Worm (Caenorhabditis elegans) whole organism, young adult: Measurements from ENCODE around the gene F57A10.2.
"Not testable (repeated sequence)": the region's sequence is repeated elsewhere in the genome, so short reads cannot be mapped to it uniquely, and the experiment has no call there.

Experiments used
- B0261.1 ChIP-seq: sonication (generic microtip); optimal IDR thresholded peaks from 2 replicates; lab custom pipeline; 2016; ENCODE audit warnings: mild to moderate bottlenecking, missing genetic modification characterization, moderate library complexity, missing compliant biosample characterization
- F33H1.4 ChIP-seq: fragments of 200-800 bp; sonication (Bioruptor generic); IDR thresholded peaks from 2 replicates; pipeline ENCODE4 v1.3.6; 2022; ENCODE audit warnings: missing genetic modification reagents, missing genetic modification characterization, missing compliant biosample characterization
- ama-1 ChIP-seq, 3 experiments: fragments of 150-350 bp in 1 of 3; sonication (generic microtip) in 2 of 3; optimal IDR thresholded peaks; 2 replicates each; lab custom pipeline; 2014 to 2018; ENCODE audit warnings: missing biosample characterization in 2 of 3, missing genetic modification characterization in 2 of 3, missing genetic modification reagents in 2 of 3
- efl-1 ChIP-seq: fragments of 150-350 bp; optimal IDR thresholded peaks from 2 replicates; lab custom pipeline; 2014; ENCODE audit warnings: missing biosample characterization, missing genetic modification reagents, missing genetic modification characterization
- hmg-20 ChIP-seq: fragments of 200-800 bp; sonication (Bioruptor generic); IDR thresholded peaks from 2 replicates; pipeline ENCODE4 v1.3.6; 2022; ENCODE audit warnings: missing genetic modification reagents, missing genetic modification characterization, missing compliant biosample characterization
- lin-35 ChIP-seq, 3 experiments: fragments of 150-350 bp in 2 of 3; sonication (generic microtip) in 1 of 3; optimal IDR thresholded peaks; 2 replicates each; lab custom pipeline; 2014 to 2018; ENCODE audit warnings: missing biosample characterization in 3 of 3, missing genetic modification characterization in 3 of 3, missing genetic modification reagents in 3 of 3
- nfyb-1 ChIP-seq: fragments of 200-800 bp; sonication (Bioruptor generic); IDR thresholded peaks from 2 replicates; pipeline ENCODE4 v1.3.6; 2022; ENCODE audit warnings: missing genetic modification reagents, missing genetic modification characterization, missing compliant biosample characterization
- nhr-90 ChIP-seq: sonication (generic microtip); optimal IDR thresholded peaks from 2 replicates; lab custom pipeline; 2016; ENCODE audit warnings: missing genotype, mild to moderate bottlenecking, missing genetic modification characterization, missing compliant biosample characterization
- pha-4 ChIP-seq: fragments of 150-350 bp; sonication (generic microtip); optimal IDR thresholded peaks from 2 replicates; lab custom pipeline; 2014; ENCODE audit warnings: missing biosample characterization, missing genetic modification reagents, missing genetic modification characterization
- snpc-4 ChIP-seq, 5 experiments: fragments of 150-350 bp in 1 of 5; sonication (generic microtip) in 4 of 5; optimal IDR thresholded peaks; 2 replicates each; lab custom pipeline; 2014 to 2018; ENCODE audit warnings: missing genetic modification characterization in 5 of 5, missing biosample characterization in 3 of 5, antibody characterized with exemption in 2 of 5, mild to moderate bottlenecking in 2 of 5, missing compliant biosample characterization in 2 of 5, missing genotype in 2 of 5, moderate library complexity in 2 of 5, missing genetic modification reagents in 1 of 5
- unc-130 ChIP-seq: sonication (generic microtip); optimal IDR thresholded peaks from 2 replicates; lab custom pipeline; 2016; ENCODE audit warnings: missing genetic modification reagents, missing genetic modification characterization, missing compliant biosample characterization
- unc-62 ChIP-seq: fragments of 150-350 bp; optimal IDR thresholded peaks from 2 replicates; lab custom pipeline; 2014; ENCODE audit warnings: missing biosample characterization, missing genetic modification reagents, missing genetic modification characterization
- ztf-25 ChIP-seq: fragments of 200-800 bp; sonication (Bioruptor generic); IDR thresholded peaks from 2 replicates; pipeline ENCODE4 v1.3.6; 2022; ENCODE audit warnings: missing genetic modification reagents, missing genetic modification characterization, missing compliant biosample characterization
- ztf-26 ChIP-seq: sonication (generic microtip); optimal IDR thresholded peaks from 2 replicates; lab custom pipeline; 2017; ENCODE audit warnings: missing genetic modification characterization, missing compliant biosample characterization

DNA sequence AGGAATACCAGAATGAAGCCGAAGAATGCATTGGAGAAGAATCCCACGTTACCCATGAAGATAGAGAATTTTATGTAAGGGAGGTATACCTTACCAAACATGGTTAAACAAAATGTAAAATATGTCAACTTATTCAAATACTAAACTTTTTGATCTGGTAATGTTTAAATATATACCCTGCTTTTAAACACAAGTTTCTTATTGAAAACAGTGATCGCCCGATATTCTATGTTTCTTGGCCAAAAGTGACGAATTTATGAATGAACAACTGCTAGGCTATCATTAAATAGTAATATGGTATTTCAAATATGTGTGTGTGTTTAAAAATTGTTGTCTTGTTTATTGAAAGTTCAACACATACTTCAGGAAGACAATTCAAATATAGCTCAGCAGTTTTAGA is 18.0 kb upstream of the F57A10.2 start, which contains the start of gene T23D5.8:
- not testable (repeated sequence) for TF ChIP-seq snpc-4 (GFP tag; optimal IDR thresholded peaks at IDR 0.05; lab: Kevin White, UChicago); snpc-4 (tag; optimal IDR thresholded peaks at IDR 0.05; lab: Kevin White, UChicago); unc-130 (GFP tag; lab: Kevin White, UChicago); ztf-25 (GFP tag; lab: Robert Waterston, UW); hmg-20 (GFP tag; lab: Robert Waterston, UW); F33H1.4 (GFP tag; lab: Robert Waterston, UW); B0261.1; pha-4 (tag; lab: Kevin White, UChicago); ama-1 (optimal IDR thresholded peaks at IDR 0.05; lab: Kevin White, UChicago); ama-1 (GFP tag; optimal IDR thresholded peaks at IDR 0.05; lab: Kevin White, UChicago); unc-62 (GFP tag; lab: Kevin White, UChicago); nfyb-1 (GFP tag; lab: Robert Waterston, UW); ztf-26 (tag; lab: Kevin White, UChicago); efl-1 (GFP tag; lab: Kevin White, UChicago); nhr-90 (tag; lab: Kevin White, UChicago); lin-35 (GFP tag; optimal IDR thresholded peaks at IDR 0.05; lab: Kevin White, UChicago)
